Worm (Caenorhabditis elegans) whole organism, L4 larva: ENCODE data around the gene C33A12.19.

Source experiments
- F37D6.2 ChIP-seq: sonication (generic microtip); optimal IDR thresholded peaks from 2 replicates; lab custom pipeline; 2016; ENCODE audit warnings: mild to moderate bottlenecking, missing genetic modification characterization, missing compliant biosample characterization
- F49E8.2 ChIP-seq: sonication (generic microtip); optimal IDR thresholded peaks from 2 replicates; lab custom pipeline; 2016; ENCODE audit warnings: missing compliant biosample characterization, mild to moderate bottlenecking, missing genetic modification characterization, borderline replicate concordance
- R02D3.7 ChIP-seq: fragments of 150-350 bp; sonication (generic microtip); optimal IDR thresholded peaks from 3 replicates; lab custom pipeline; 2014; ENCODE audit warnings: missing biosample characterization, missing genetic modification characterization
- T26A8.4 ChIP-seq: fragments of 200-800 bp; sonication (Bioruptor generic); IDR thresholded peaks from 2 replicates; pipeline ENCODE4 v1.3.6; 2022; ENCODE audit warnings: missing genetic modification characterization, missing compliant biosample characterization
- aha-1 ChIP-seq: fragments of 150-350 bp; peaks from one replicate; lab custom pipeline; 2014; ENCODE audit warnings: missing biosample characterization, missing genetic modification characterization
- ama-1 ChIP-seq: fragments of 150-350 bp; optimal IDR thresholded peaks from 2 replicates; lab custom pipeline; 2014; ENCODE audit warnings: inconsistent platforms, mixed read lengths
- ceh-20 ChIP-seq: fragments of 200-800 bp; sonication (Bioruptor generic); IDR thresholded peaks from 2 replicates; pipeline ENCODE4 v1.3.6; 2022; ENCODE audit warnings: missing genetic modification reagents, missing genetic modification characterization, missing compliant biosample characterization
- ceh-28 ChIP-seq: fragments of 150-350 bp; optimal IDR thresholded peaks from 2 replicates; lab custom pipeline; 2014; ENCODE audit warnings: missing biosample characterization, missing genetic modification reagents, missing genetic modification characterization
- ceh-32 ChIP-seq: sonication (generic microtip); optimal IDR thresholded peaks from 2 replicates; lab custom pipeline; 2016; ENCODE audit warnings: mild to moderate bottlenecking, missing genetic modification characterization, missing compliant biosample characterization; ENCODE audit not compliant: poor library complexity
- ceh-44 ChIP-seq: fragments of 200-800 bp; sonication (Bioruptor generic); IDR thresholded peaks from 2 replicates; pipeline ENCODE4 v1.3.6; 2022; ENCODE audit warnings: missing genetic modification reagents, missing genetic modification characterization, missing compliant biosample characterization
- ceh-62 ChIP-seq: sonication (generic microtip); optimal IDR thresholded peaks from 2 replicates; lab custom pipeline; 2017; ENCODE audit warnings: missing biosample characterization, missing genetic modification characterization
- daf-16 ChIP-seq, 3 experiments: sonication (generic microtip); optimal IDR thresholded peaks; 2 replicates each; lab custom pipeline; 2016 to 2017; ENCODE audit warnings: missing genetic modification characterization in 3 of 3, missing genetic modification reagents in 3 of 3, mild to moderate bottlenecking in 2 of 3, missing compliant biosample characterization in 2 of 3, missing biosample characterization in 1 of 3, moderate library complexity in 1 of 3
- daf-8 ChIP-seq: fragments of 200-800 bp; sonication (Bioruptor generic); IDR thresholded peaks from 2 replicates; pipeline ENCODE4 v1.3.6; 2022; ENCODE audit warnings: missing genetic modification characterization, missing compliant biosample characterization
- dmd-8 ChIP-seq: fragments of 200-800 bp; sonication (Bioruptor generic); IDR thresholded peaks from 2 replicates; pipeline ENCODE4 v1.3.6; 2022; ENCODE audit warnings: missing genetic modification characterization, missing compliant biosample characterization
- dve-1 ChIP-seq: sonication (generic microtip); optimal IDR thresholded peaks from 2 replicates; lab custom pipeline; 2017; ENCODE audit warnings: antibody characterized with exemption, mild to moderate bottlenecking, missing genetic modification characterization, missing compliant biosample characterization; ENCODE audit not compliant: insufficient read depth
- egl-43 ChIP-seq: fragments of 200-800 bp; sonication (Bioruptor generic); IDR thresholded peaks from 2 replicates; pipeline ENCODE4 v1.3.6; 2022; ENCODE audit warnings: missing genetic modification reagents, missing genetic modification characterization, missing compliant biosample characterization
- fkh-10 ChIP-seq: fragments of 150-350 bp; optimal IDR thresholded peaks from 2 replicates; lab custom pipeline; 2014; ENCODE audit warnings: missing biosample characterization, missing genetic modification reagents, missing genetic modification characterization
- gei-8 ChIP-seq: fragments of 200-800 bp; sonication (Bioruptor generic); optimal IDR thresholded peaks from 2 replicates; lab custom pipeline; 2018; ENCODE audit warnings: mild to moderate bottlenecking, missing genetic modification characterization, missing compliant biosample characterization
- hif-1 ChIP-seq, 2 experiments: sonication (generic microtip); optimal IDR thresholded peaks; 2 replicates each; lab custom pipeline; 2016 to 2017; ENCODE audit warnings: missing compliant biosample characterization in 2 of 2, missing genetic modification characterization in 2 of 2, missing genetic modification reagents in 2 of 2, missing genotype in 2 of 2, mild to moderate bottlenecking in 1 of 2
- lin-13 ChIP-seq: fragments of 150-350 bp; optimal IDR thresholded peaks from 2 replicates; lab custom pipeline; 2014; ENCODE audit warnings: missing biosample characterization, missing genetic modification reagents, missing genetic modification characterization
- lin-38 ChIP-seq: fragments of 200-800 bp; sonication (Bioruptor generic); IDR thresholded peaks from 2 replicates; pipeline ENCODE4 v1.3.6; 2022; ENCODE audit warnings: missing genetic modification reagents, missing genetic modification characterization, missing compliant biosample characterization
- lsy-2 ChIP-seq, 2 experiments: fragments of 150-350 bp in 1 of 2; sonication (generic microtip) in 1 of 2; optimal IDR thresholded peaks; 2 replicates each; lab custom pipeline; 2014 to 2017; ENCODE audit warnings: missing biosample characterization in 2 of 2, missing genetic modification characterization in 2 of 2
- madf-9 ChIP-seq: fragments of 200-800 bp; sonication (Bioruptor generic); conservative IDR thresholded peaks from 2 replicates; pipeline ENCODE4 v1.3.6; 2022; ENCODE audit warnings: missing genetic modification reagents, missing genetic modification characterization, missing compliant biosample characterization
- mdl-1 ChIP-seq, 2 experiments: fragments of 150-350 bp in 1 of 2; sonication (generic microtip) in 1 of 2; optimal IDR thresholded peaks; 2 replicates each; lab custom pipeline; 2014 to 2017; ENCODE audit warnings: missing biosample characterization in 2 of 2, missing genetic modification characterization in 2 of 2
- mdt-29 ChIP-seq: fragments of 200-800 bp; sonication (Bioruptor generic); IDR thresholded peaks from 2 replicates; pipeline ENCODE4 v1.3.6; 2022; ENCODE audit warnings: missing genetic modification reagents, missing genetic modification characterization, missing compliant biosample characterization
- mep-1 ChIP-seq: fragments of 150-350 bp; sonication (generic microtip); optimal IDR thresholded peaks from 3 replicates; lab custom pipeline; 2014; ENCODE audit warnings: missing biosample characterization, missing genetic modification characterization
- mes-2 ChIP-seq: sonication (generic microtip); optimal IDR thresholded peaks from 2 replicates; lab custom pipeline; 2016; ENCODE audit warnings: missing genotype, mild to moderate bottlenecking, missing genetic modification characterization, missing compliant biosample characterization; ENCODE audit not compliant: poor library complexity, severe bottlenecking
- nhr-102 ChIP-seq: sonication (generic microtip); optimal IDR thresholded peaks from 2 replicates; lab custom pipeline; 2016; ENCODE audit warnings: mild to moderate bottlenecking, missing genetic modification characterization, moderate library complexity, missing compliant biosample characterization
- nhr-11 ChIP-seq: fragments of 150-350 bp; optimal IDR thresholded peaks from 2 replicates; lab custom pipeline; 2014; ENCODE audit warnings: missing biosample characterization, missing genetic modification characterization
- nhr-28 ChIP-seq: fragments of 150-350 bp; optimal IDR thresholded peaks from 2 replicates; lab custom pipeline; 2014; ENCODE audit warnings: missing biosample characterization, missing genetic modification characterization
- nhr-41 ChIP-seq: fragments of 200-800 bp; sonication (Bioruptor generic); IDR thresholded peaks from 2 replicates; pipeline ENCODE4 v1.3.6; 2022; ENCODE audit warnings: missing genetic modification reagents, missing genetic modification characterization, missing compliant biosample characterization
- nhr-6 ChIP-seq: fragments of 150-350 bp; optimal IDR thresholded peaks from 2 replicates; lab custom pipeline; 2014; ENCODE audit warnings: missing biosample characterization, missing genetic modification characterization
- pqm-1 ChIP-seq: sonication (generic microtip); optimal IDR thresholded peaks from 2 replicates; lab custom pipeline; 2017; ENCODE audit warnings: missing biosample characterization, missing genetic modification characterization
- sdz-12 ChIP-seq: fragments of 200-800 bp; sonication (Bioruptor generic); optimal IDR thresholded peaks from 2 replicates; lab custom pipeline; 2018; ENCODE audit warnings: mild to moderate bottlenecking, missing genetic modification characterization, missing compliant biosample characterization
- set-16 ChIP-seq: fragments of 200-800 bp; sonication (Bioruptor generic); IDR thresholded peaks from 2 replicates; pipeline ENCODE4 v1.3.6; 2022; ENCODE audit warnings: missing genetic modification reagents, missing genetic modification characterization, missing compliant biosample characterization
- spr-1 ChIP-seq: sonication (generic microtip); optimal IDR thresholded peaks from 2 replicates; lab custom pipeline; 2016; ENCODE audit warnings: mild to moderate bottlenecking, missing genetic modification characterization, missing compliant biosample characterization
- tra-1 ChIP-seq: fragments of 200-800 bp; sonication (Bioruptor generic); IDR thresholded peaks from 2 replicates; pipeline ENCODE4 v1.3.6; 2022; ENCODE audit warnings: missing genetic modification reagents, missing genetic modification characterization, missing compliant biosample characterization
- unc-62 ChIP-seq, 3 experiments: fragments of 150-350 bp in 1 of 3; sonication (generic microtip); optimal IDR thresholded peaks in 2 of 3; peaks in 1 of 3; 1 replicate in 1 of 3; 2 replicates in 2 of 3; lab custom pipeline; 2014 to 2017; ENCODE audit warnings: missing biosample characterization in 3 of 3, missing genetic modification characterization in 3 of 3, missing genetic modification reagents in 3 of 3, missing genotype in 1 of 3
- zfp-2 ChIP-seq: sonication (generic microtip); optimal IDR thresholded peaks from 2 replicates; lab custom pipeline; 2016; ENCODE audit warnings: mild to moderate bottlenecking, missing genetic modification characterization, missing compliant biosample characterization
- ztf-7 ChIP-seq: fragments of 150-350 bp; optimal IDR thresholded peaks from 2 replicates; lab custom pipeline; 2014; ENCODE audit warnings: missing biosample characterization, missing genetic modification characterization

C33A12.19 gene

DNA sequence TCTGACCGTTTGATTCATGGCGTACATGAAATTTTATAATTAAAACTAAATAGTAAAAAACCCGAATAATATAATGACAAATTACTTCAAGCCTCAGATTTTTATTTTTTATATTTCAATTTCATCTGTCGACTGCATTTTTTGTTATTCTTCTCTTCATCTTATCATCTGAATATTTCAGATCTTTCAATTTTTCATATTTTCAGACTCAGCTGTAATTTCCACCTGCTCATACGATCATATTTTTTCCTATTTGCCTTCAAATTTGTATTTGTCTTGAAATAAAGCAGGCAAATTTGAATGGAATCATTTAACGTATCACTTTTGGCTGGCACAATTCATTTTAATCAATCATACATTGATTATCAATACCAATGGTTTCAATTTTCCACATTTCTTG lies 18.7 kb upstream of the C33A12.19 start, which contains the start of gene sru-4:
sru-4 (plus strand) TSS at position 301 of the 400 bp plus-strand sequence.
- TF ChIP-seq nhr-28 (tag; lab: Kevin White, UChicago) = no peak

DNA sequence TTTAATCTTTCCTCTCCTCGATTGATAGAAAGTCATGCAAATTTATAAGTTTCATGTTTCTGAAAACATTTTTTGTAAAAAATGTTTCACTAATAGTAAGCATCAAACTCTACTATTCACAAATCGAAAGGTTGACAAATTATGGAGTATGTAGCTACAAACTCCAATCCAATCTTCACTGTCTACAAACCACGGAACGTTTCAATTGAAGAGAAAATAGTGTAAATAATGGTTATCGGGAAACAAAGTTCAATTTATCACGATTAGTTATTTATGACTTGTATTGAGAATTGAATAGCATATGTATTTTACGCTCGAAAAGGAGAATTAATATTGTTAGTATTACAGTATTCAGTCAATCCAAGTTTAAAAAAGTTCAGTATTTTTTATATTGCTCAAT lies 17.2 kb upstream of the C33A12.19 start:
- TF ChIP-seq nhr-28 (tag; lab: Kevin White, UChicago) (peak; percentile 94), daf-8 (GFP tag; lab: Robert Waterston, UW) (no peak), pqm-1 (tag; lab: Kevin White, UChicago) (no peak), ceh-62 (tag; lab: Kevin White, UChicago) (no peak), T26A8.4 (GFP tag; lab: Robert Waterston, UW) (no peak), mdl-1 (tag; optimal IDR thresholded peaks at IDR 0.05; lab: Kevin White, UChicago) (no peak)

DNA sequence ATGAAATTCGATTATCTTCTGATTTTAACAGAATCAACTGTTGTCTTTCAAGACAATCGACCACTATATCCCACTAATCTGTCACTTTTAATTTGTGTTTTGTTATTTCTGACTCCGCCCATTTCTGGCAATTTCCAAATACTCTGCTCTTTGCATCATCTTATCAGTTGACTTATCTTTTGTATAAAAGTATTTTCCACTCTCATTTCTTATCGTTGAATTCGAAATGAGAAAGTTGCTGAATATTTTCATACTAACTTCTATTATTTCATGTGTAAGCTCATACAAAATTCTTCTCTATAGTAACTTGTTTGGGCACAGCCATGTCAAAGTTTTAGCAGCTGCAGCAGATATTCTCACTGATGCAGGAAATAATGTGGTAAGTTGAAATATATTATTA lies 16.7 kb upstream of the C33A12.19 start, which contains the start of gene ugt-21:
ugt-21 (plus strand) TSS at position 212 of the 400 bp plus-strand sequence.
- TF ChIP-seq ztf-7 (tag; lab: Kevin White, UChicago) (peak; percentile 57), lin-38 (GFP tag; lab: Robert Waterston, UW) (no peak), F37D6.2 (no peak), aha-1 (tag; lab: Kevin White, UChicago) (peak; percentile 87), mdl-1 (tag; optimal IDR thresholded peaks at IDR 0.05; lab: Kevin White, UChicago) (no peak), spr-1 (tag; lab: Kevin White, UChicago) (no peak), dmd-8 (no peak), set-16 (GFP tag; lab: Robert Waterston, UW) (no peak), sdz-12 (GFP tag; lab: Kevin White, UChicago) (no peak), nhr-41 (no peak), ceh-62 (tag; lab: Kevin White, UChicago) (no peak)

DNA sequence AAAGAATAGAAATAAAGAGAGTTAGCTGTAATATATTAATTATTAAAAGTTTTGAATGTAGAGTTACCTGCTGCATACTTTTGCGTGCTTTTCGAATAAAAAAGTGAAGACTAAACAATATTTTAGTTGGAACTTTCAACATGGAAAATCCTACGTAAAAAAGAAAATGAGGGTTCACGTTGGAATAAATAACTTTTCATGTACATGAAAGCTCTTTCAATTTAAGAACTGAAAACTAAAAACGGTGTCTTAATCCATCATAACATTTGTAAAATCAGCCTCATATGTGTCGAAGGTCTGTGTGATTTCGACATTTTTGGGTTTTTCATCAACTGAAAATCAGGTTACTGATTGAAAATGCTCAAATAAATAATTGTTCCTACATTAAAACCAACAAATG lies 10.5 kb upstream of the C33A12.19 start, which contains the start of gene ttr-9:
ttr-9 (minus strand) TSS at position 101 of the 400 bp plus-strand sequence.
- TF ChIP-seq zfp-2 (tag; lab: Kevin White, UChicago) (no peak), ceh-28 (tag; lab: Kevin White, UChicago) (no peak), mdl-1 (tag; optimal IDR thresholded peaks at IDR 0.05; lab: Kevin White, UChicago) (no peak), F49E8.2 (no peak), egl-43 (no peak), mes-2 (tag; lab: Kevin White, UChicago) (no peak), ceh-62 (tag; lab: Kevin White, UChicago) (no peak), R02D3.7 (tag; lab: Kevin White, UChicago) (no peak)

DNA sequence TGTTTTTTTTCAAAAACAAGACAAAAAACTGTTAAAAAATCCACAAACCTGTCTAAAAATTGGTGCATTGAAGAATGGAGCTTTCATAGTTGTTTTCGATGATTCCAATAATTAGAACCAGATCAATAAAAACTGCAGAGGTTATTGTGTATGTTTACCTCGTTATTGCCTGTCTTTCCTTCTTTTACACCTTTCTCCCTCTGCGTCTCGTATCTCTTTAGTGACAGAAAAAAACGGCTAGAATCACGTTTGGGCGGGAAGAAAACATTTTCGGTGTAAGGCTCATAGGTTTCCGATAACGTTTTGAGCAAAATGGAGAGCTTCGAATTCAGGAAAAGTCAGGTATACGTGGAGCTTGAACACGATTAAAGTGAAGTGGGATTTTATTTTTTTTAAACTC lies 8.2 kb upstream of the C33A12.19 start, which contains the start of gene ethe-1:
ethe-1 (minus strand) TSS at position 150 of the 400 bp plus-strand sequence.
- no peak for TF ChIP-seq lin-13 (GFP tag; lab: Kevin White, UChicago)
- peak; percentile 28 for TF ChIP-seq dve-1
- TF ChIP-seq daf-16 (GFP tag; optimal IDR thresholded peaks at IDR 0.05; lab: Kevin White, UChicago) = no peak
- peak; percentile 84 for TF ChIP-seq daf-16 (tag; optimal IDR thresholded peaks at IDR 0.05; lab: Kevin White, UChicago)
- peak; percentile 17 for TF ChIP-seq nhr-28 (tag; lab: Kevin White, UChicago)
- TF ChIP-seq hif-1 (tag; optimal IDR thresholded peaks at IDR 0.05; lab: Kevin White, UChicago) = peak; percentile 82 to 92
- TF ChIP-seq aha-1 (tag; lab: Kevin White, UChicago) = peak; percentile 85
- TF ChIP-seq tra-1 = no peak
- peak; percentile 26 for TF ChIP-seq nhr-6 (tag; lab: Kevin White, UChicago)
- no peak for TF ChIP-seq ceh-20 (GFP tag; lab: Robert Waterston, UW)

DNA sequence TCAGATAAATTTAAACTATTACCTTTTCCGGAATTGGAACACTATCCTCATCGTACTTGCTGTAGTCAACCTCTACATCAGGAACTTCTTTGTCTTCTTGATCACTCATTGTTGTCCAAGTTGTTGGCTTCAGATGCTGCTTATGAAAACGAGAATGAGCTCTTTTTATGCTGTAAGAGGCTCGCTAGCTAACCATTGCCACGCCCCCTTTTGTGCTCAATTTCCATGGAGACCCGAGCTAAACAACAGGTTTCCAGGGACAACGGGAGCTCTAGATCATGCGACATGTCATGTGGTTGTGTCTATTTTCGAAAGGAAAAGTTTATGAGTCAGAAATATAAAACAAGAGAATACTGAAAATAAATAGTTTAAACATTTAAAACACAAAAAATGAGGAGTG lies 6.4 kb upstream of the C33A12.19 start, which contains the start of gene C33A12.4:
C33A12.4 (minus strand) TSS at position 131 of the 400 bp plus-strand sequence.
- TF ChIP-seq lin-38 (GFP tag; lab: Robert Waterston, UW) = no peak
- TF ChIP-seq lsy-2 (tag; optimal IDR thresholded peaks at IDR 0.05; lab: Kevin White, UChicago) = no peak
- no peak for TF ChIP-seq nhr-102 (tag; lab: Kevin White, UChicago)
- TF ChIP-seq fkh-10 = no peak
- no peak for TF ChIP-seq unc-62 (GFP tag; optimal IDR thresholded peaks at IDR 0.05 in 1 of 2; lab: Kevin White, UChicago)
- TF ChIP-seq unc-62 (tag; optimal IDR thresholded peaks at IDR 0.05; lab: Kevin White, UChicago) = no peak
- no peak for TF ChIP-seq ceh-32 (tag; lab: Kevin White, UChicago)
- TF ChIP-seq gei-8 (GFP tag; lab: Kevin White, UChicago) = no peak
- no peak for TF ChIP-seq mdt-29
- no peak for TF ChIP-seq ceh-62 (tag; lab: Kevin White, UChicago)
- no peak for TF ChIP-seq madf-9
- no peak for TF ChIP-seq ceh-44 (GFP tag; lab: Robert Waterston, UW)
- TF ChIP-seq ceh-20 (GFP tag; lab: Robert Waterston, UW) = no peak
- TF ChIP-seq nhr-11 (tag; lab: Kevin White, UChicago) = no peak
- peak; percentile 28 for TF ChIP-seq ama-1
- TF ChIP-seq mep-1 (tag; lab: Kevin White, UChicago) = no peak
